Fruit fly (Drosophila melanogaster): ENCODE measurements around the gene Pka-R1.

The Pka-R1 gene

dm6 chr3L:20885172-20885571, 69.3 kb downstream of the Pka-R1 start, which contains the start of gene CG32432:
TSS of gene CG32432 (minus strand) at chr3L:20885188.
- TF ChIP-seq CG6792 (GFP tag; optimal IDR thresholded peaks at IDR 0.05): no peak
- TF ChIP-seq Eip93F (GFP tag; optimal IDR thresholded peaks at IDR 0.05): no peak
- TF ChIP-seq dsx (GFP tag; optimal IDR thresholded peaks at IDR 0.05; ENCODE audit: poor library complexity, severe bottlenecking): no peak
- TF ChIP-seq CG10631 (GFP tag; optimal IDR thresholded peaks at IDR 0.05): no peak
- TF ChIP-seq esn (GFP tag; optimal IDR thresholded peaks at IDR 0.05): no peak
- no peak for TF ChIP-seq CG6276 (GFP tag; optimal IDR thresholded peaks at IDR 0.05)
- TF ChIP-seq CG7368 (GFP tag; optimal IDR thresholded peaks at IDR 0.05): no peak
- no peak for TF ChIP-seq CG8319 (GFP tag; optimal IDR thresholded peaks at IDR 0.05)
- no peak for TF ChIP-seq CG6163 (GFP tag; IDR thresholded peaks at IDR 0.05)
- no peak for TF ChIP-seq Sox15 (GFP tag; optimal IDR thresholded peaks at IDR 0.05)
- TF ChIP-seq Met (GFP tag; optimal IDR thresholded peaks at IDR 0.05): no peak
- TF ChIP-seq CG31627 (GFP tag; optimal IDR thresholded peaks at IDR 0.05): no peak
- TF ChIP-seq CG8632 (GFP tag; optimal IDR thresholded peaks at IDR 0.05): no peak
- no peak for TF ChIP-seq Ets21C (GFP tag; optimal IDR thresholded peaks at IDR 0.05)
- no peak for TF ChIP-seq CG11902 (GFP tag; optimal IDR thresholded peaks at IDR 0.05)
- TF ChIP-seq acj6 (GFP tag; optimal IDR thresholded peaks at IDR 0.05): no peak
- TF ChIP-seq topi (GFP tag; optimal IDR thresholded peaks at IDR 0.05): no peak
- no peak for TF ChIP-seq CG34406 (GFP tag; optimal IDR thresholded peaks at IDR 0.05)
- TF ChIP-seq CG32006 (GFP tag; optimal IDR thresholded peaks at IDR 0.05): no peak
- no peak for TF ChIP-seq Eip75B (GFP tag; optimal IDR thresholded peaks at IDR 0.05)
